Worm (Caenorhabditis elegans): ENCODE results near the gene T04C12.33.

Gene T04C12.33

DNA sequence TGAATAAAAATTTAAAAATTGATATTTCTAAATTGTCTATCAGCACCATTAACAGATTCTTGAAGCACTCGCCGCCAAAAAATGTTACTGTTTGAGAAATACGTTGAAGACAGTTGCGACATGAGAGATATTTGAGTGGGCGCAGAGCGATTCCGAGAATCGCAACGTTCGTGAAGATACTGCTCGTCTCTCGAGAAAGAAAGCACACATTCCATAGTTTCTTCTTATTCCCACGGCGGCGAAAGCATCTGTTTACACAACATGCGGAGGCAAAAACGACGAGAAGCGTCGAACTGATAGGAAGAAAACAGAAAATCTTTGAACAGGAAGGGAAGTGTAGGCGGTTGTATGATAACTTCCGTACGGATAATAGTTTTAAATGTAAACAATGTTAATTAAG is 30.5 kb downstream of the T04C12.33 start:
- TF ChIP-seq pha-4 (tag; optimal IDR thresholded peaks at IDR 0.05) (peak; percentile 54), unc-62 (GFP tag; optimal IDR thresholded peaks at IDR 0.05) (peak; percentile 58), ham-2 (GFP tag; optimal IDR thresholded peaks at IDR 0.05) (no peak), M03D4.4 (tag; optimal IDR thresholded peaks at IDR 0.05) (peak; percentile 27), nhr-237 (tag; optimal IDR thresholded peaks at IDR 0.05) (peak; percentile 50), unc-120 (tag; optimal IDR thresholded peaks at IDR 0.05; ENCODE audit: poor library complexity, severe bottlenecking) (peak; percentile 90), sptf-1 (tag; optimal IDR thresholded peaks at IDR 0.05) (no peak), hlh-1 (tag; optimal IDR thresholded peaks at IDR 0.05) (peak; percentile 76), mep-1 (tag; optimal IDR thresholded peaks at IDR 0.05) (peak; percentile 36)

ce11 chrV:11082964-11083363 is 30.9 kb downstream of the T04C12.33 start:
- TF ChIP-seq elt-3 (tag; optimal IDR thresholded peaks at IDR 0.05) (no peak), bed-3 (GFP tag; optimal IDR thresholded peaks at IDR 0.05) (no peak), blmp-1 (tag; optimal IDR thresholded peaks at IDR 0.05) (no peak), flh-1 (GFP tag; optimal IDR thresholded peaks at IDR 0.05) (no peak), sptf-1 (tag; optimal IDR thresholded peaks at IDR 0.05) (no peak), ham-2 (GFP tag; optimal IDR thresholded peaks at IDR 0.05) (no peak), ceh-43 (GFP tag; optimal IDR thresholded peaks at IDR 0.05) (no peak), nhr-76 (tag; optimal IDR thresholded peaks at IDR 0.05) (no peak)

DNA sequence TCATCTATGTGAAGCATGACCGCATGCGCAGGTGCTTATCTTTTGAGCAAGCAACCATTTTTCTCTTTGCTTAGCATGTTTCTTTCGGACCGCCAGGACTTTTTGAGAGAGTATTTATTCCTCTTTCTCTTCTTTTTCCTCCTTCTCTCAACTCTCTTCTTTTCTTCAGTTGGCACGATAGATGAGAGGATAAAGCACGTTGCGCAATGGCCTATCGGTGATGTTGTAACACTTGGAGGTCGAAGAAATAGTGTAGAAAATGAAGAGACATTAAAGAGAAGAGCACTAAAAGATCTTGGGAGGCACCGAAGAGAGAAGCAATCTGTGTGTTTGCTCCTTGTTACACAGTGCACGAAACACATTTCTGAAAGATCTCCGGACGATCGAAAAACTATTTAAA is 31.7 kb downstream of the T04C12.33 start:
- TF ChIP-seq ztf-11 (tag; optimal IDR thresholded peaks at IDR 0.05): no peak
- peak; percentile 75 for TF ChIP-seq nhr-237 (tag; optimal IDR thresholded peaks at IDR 0.05)
- TF ChIP-seq mab-5 (tag; optimal IDR thresholded peaks at IDR 0.05): peak; percentile 74
- peak; percentile 24 for TF ChIP-seq elt-1 (tag; optimal IDR thresholded peaks at IDR 0.05; ENCODE audit: borderline replicate concordance, insufficient read depth)
- peak; percentile 21 for TF ChIP-seq ham-2 (GFP tag; optimal IDR thresholded peaks at IDR 0.05)
- peak; percentile 26 for TF ChIP-seq ceh-39 (tag; optimal IDR thresholded peaks at IDR 0.05)
- TF ChIP-seq pha-4 (tag; optimal IDR thresholded peaks at IDR 0.05): no peak
- TF ChIP-seq hlh-1 (tag; optimal IDR thresholded peaks at IDR 0.05): peak; percentile 85
- TF ChIP-seq ces-1 (GFP tag; optimal IDR thresholded peaks at IDR 0.05): no peak
- peak; percentile 95 for TF ChIP-seq zip-8 (tag; optimal IDR thresholded peaks at IDR 0.05)
- TF ChIP-seq unc-120 (tag; optimal IDR thresholded peaks at IDR 0.05; ENCODE audit: poor library complexity, severe bottlenecking): peak; percentile 90
- peak; percentile 70 for TF ChIP-seq unc-62 (GFP tag; optimal IDR thresholded peaks at IDR 0.05)

DNA sequence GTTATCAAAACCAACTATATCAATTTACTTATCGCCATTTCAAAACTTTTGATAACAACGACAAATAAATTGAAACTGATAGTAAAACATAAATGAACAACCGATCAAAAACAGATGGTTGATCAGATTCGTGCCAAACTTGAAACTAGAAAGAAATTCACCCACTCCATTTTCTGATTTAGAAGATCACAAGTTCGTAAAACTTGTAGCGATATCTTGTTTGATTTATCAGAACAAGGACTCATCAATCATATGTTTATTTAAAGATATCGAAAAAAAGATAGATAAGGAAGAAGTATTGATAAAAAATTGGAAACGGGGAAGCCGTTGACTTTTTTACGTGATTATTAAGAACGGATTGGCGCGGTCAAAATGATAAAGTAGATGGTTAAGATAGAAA is 35.1 kb downstream of the T04C12.33 start:
- TF ChIP-seq snpc-4 (tag; optimal IDR thresholded peaks at IDR 0.05) (no peak), flh-1 (GFP tag; optimal IDR thresholded peaks at IDR 0.05) (no peak), tbx-8 (GFP tag; optimal IDR thresholded peaks at IDR 0.05) (no peak), nhr-76 (tag; optimal IDR thresholded peaks at IDR 0.05) (no peak), unc-62 (GFP tag; optimal IDR thresholded peaks at IDR 0.05) (no peak)

- TF ChIP-seq mep-1 (tag; optimal IDR thresholded peaks at IDR 0.05): no peak
- TF ChIP-seq ceh-83 (GFP tag; optimal IDR thresholded peaks at IDR 0.05): no peak
- TF ChIP-seq ces-1 (GFP tag; optimal IDR thresholded peaks at IDR 0.05): no peak
- no peak for TF ChIP-seq ceh-43 (GFP tag; optimal IDR thresholded peaks at IDR 0.05)
- TF ChIP-seq sem-2 (GFP tag; optimal IDR thresholded peaks at IDR 0.05): no peak
- TF ChIP-seq lin-32 (GFP tag; optimal IDR thresholded peaks at IDR 0.05): no peak
- no peak for TF ChIP-seq lsy-2 (tag; optimal IDR thresholded peaks at IDR 0.05)
- no peak for TF ChIP-seq unc-62 (GFP tag; optimal IDR thresholded peaks at IDR 0.05)
- TF ChIP-seq tbx-8 (GFP tag; optimal IDR thresholded peaks at IDR 0.05): no peak
- TF ChIP-seq nhr-28 (tag; optimal IDR thresholded peaks at IDR 0.05): no peak
- TF ChIP-seq nhr-237 (tag; optimal IDR thresholded peaks at IDR 0.05): no peak
- no peak for TF ChIP-seq pha-4 (tag; optimal IDR thresholded peaks at IDR 0.05)
- TF ChIP-seq snpc-4 (tag; optimal IDR thresholded peaks at IDR 0.05): no peak
- no peak for TF ChIP-seq cnd-1 (tag; optimal IDR thresholded peaks at IDR 0.05)
These were observed 35.5 kb downstream of the T04C12.33 start, which contains the start of gene Y42A5A.1 for ce11 chrV:11087519-11087998. Gene Y42A5A.1 (plus strand): TSS chrV:11087948.

Measured in whole organism, mixed stage, embryonic.